Worm (Caenorhabditis elegans): ENCODE data around the gene cutl-23.

Gene cutl-23

ce11 chrIII:5747185-5747584 is 22.8 kb upstream of the cutl-23 start, which contains the start of gene B0244.4:
Gene B0244.4 (plus strand): TSS chrIII:5747485.
- TF ChIP-seq ztf-16 (tag; optimal IDR thresholded peaks at IDR 0.05) (no peak), tbx-2 (tag; optimal IDR thresholded peaks at IDR 0.05) (no peak), rnt-1 (tag; optimal IDR thresholded peaks at IDR 0.05) (no peak), unc-86 (tag; optimal IDR thresholded peaks at IDR 0.05) (no peak), ceh-30 (tag; optimal IDR thresholded peaks at IDR 0.05) (no peak), lim-6 (tag; optimal IDR thresholded peaks at IDR 0.05) (no peak), mec-3 (tag; optimal IDR thresholded peaks at IDR 0.05; ENCODE audit: borderline replicate concordance) (no peak), unc-42 (tag; optimal IDR thresholded peaks at IDR 0.05) (no peak), unc-3 (GFP tag; conservative IDR thresholded peaks at IDR 0.05) (no peak), unc-3 (tag; optimal IDR thresholded peaks at IDR 0.05) (no peak), pat-9 (tag; optimal IDR thresholded peaks at IDR 0.05) (no peak), pqm-1 (tag; optimal IDR thresholded peaks at IDR 0.05) (no peak), hlh-13 (GFP tag; optimal IDR thresholded peaks at IDR 0.05) (no peak), ceh-48 (tag; optimal IDR thresholded peaks at IDR 0.05) (no peak), sox-4 (tag; optimal IDR thresholded peaks at IDR 0.05) (no peak), ceh-14 (tag; optimal IDR thresholded peaks at IDR 0.05) (no peak), ama-1 (optimal IDR thresholded peaks at IDR 0.05) (no peak), lin-11 (tag; optimal IDR thresholded peaks at IDR 0.05) (no peak), ahr-1 (tag; optimal IDR thresholded peaks at IDR 0.05) (no peak), T23F11.4 (GFP tag; optimal IDR thresholded peaks at IDR 0.05) (no peak)

- TF ChIP-seq fkh-10 (GFP tag; optimal IDR thresholded peaks at IDR 0.05) (no peak), nhr-11 (tag; optimal IDR thresholded peaks at IDR 0.05) (no peak), ceh-9 (tag; optimal IDR thresholded peaks at IDR 0.05) (no peak), ttx-3 (tag; optimal IDR thresholded peaks at IDR 0.05) (no peak), npax-4 (tag; optimal IDR thresholded peaks at IDR 0.05) (no peak)
Observed at ce11 chrIII:5748360-5748759, 21.6 kb upstream of the cutl-23 start.

- no peak for TF ChIP-seq elt-2 (tag; optimal IDR thresholded peaks at IDR 0.05)
- no peak for TF ChIP-seq ceh-18 (tag; optimal IDR thresholded peaks at IDR 0.05)
- TF ChIP-seq madf-2 (tag; optimal IDR thresholded peaks at IDR 0.05) = no peak
- TF ChIP-seq C38D4.7 (GFP tag; optimal IDR thresholded peaks at IDR 0.05) = no peak
- TF ChIP-seq hlh-6 (tag; optimal IDR thresholded peaks at IDR 0.05) = no peak
- no peak for TF ChIP-seq C08G9.2 (tag; optimal IDR thresholded peaks at IDR 0.05)
- TF ChIP-seq lin-11 (tag; optimal IDR thresholded peaks at IDR 0.05) = no peak
- no peak for TF ChIP-seq pat-9 (tag; optimal IDR thresholded peaks at IDR 0.05)
- TF ChIP-seq unc-55 (GFP tag; optimal IDR thresholded peaks at IDR 0.05) = no peak
- TF ChIP-seq dmd-4 (tag; optimal IDR thresholded peaks at IDR 0.05; ENCODE audit: borderline replicate concordance) = no peak
- TF ChIP-seq dve-1 (tag; optimal IDR thresholded peaks at IDR 0.05) = no peak
- no peak for TF ChIP-seq ceh-6 (GFP tag; optimal IDR thresholded peaks at IDR 0.05)
- no peak for TF ChIP-seq lim-6 (tag; optimal IDR thresholded peaks at IDR 0.05)
- TF ChIP-seq tbx-7 (tag; optimal IDR thresholded peaks at IDR 0.05) = no peak
- no peak for TF ChIP-seq pha-4 (tag; optimal IDR thresholded peaks at IDR 0.05)
Observed at ce11 chrIII:5750503-5750902, 19.5 kb upstream of the cutl-23 start.

ce11 chrIII:5755204-5755603 is 14.8 kb upstream of the cutl-23 start, which contains the start of gene ida-1:
Gene ida-1 (plus strand): TSS chrIII:5755539.
- TF ChIP-seq ceh-34 (tag; optimal IDR thresholded peaks at IDR 0.05) (no peak), fkh-6 (tag; optimal IDR thresholded peaks at IDR 0.05) (no peak), zip-5 (tag; optimal IDR thresholded peaks at IDR 0.05) (no peak), unc-55 (GFP tag; optimal IDR thresholded peaks at IDR 0.05) (peak; percentile 36), fkh-10 (GFP tag; optimal IDR thresholded peaks at IDR 0.05) (no peak), hlh-13 (GFP tag; optimal IDR thresholded peaks at IDR 0.05) (peak; percentile 3), ceh-18 (tag; optimal IDR thresholded peaks at IDR 0.05) (no peak), nfya-1 (tag; optimal IDR thresholded peaks at IDR 0.05) (peak; percentile 36), odd-2 (tag; optimal IDR thresholded peaks at IDR 0.05) (no peak)

Data from whole organism, late embryonic.